Worm (Caenorhabditis elegans): ENCODE data around the gene srh-61.

DNA sequence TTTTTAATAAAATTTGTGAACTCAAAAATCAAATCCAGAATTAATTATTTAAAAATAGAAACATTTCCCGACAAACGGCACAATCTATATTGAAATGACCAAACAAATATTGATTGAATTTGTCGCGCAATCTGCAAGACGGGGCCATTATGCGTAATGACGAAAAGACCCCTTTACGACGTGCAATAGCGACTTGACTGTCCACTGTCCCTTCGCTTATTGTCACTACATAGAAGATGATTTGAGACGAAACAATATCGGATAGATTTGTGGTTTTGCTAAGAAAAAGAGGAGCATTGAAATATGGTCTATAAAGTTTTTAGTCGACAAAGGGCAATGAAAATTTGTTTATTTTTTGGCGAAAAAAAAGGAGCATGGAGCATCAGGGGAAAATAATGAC lies 34.7 kb upstream of the srh-61 start:
- TF ChIP-seq cog-1 (tag; optimal IDR thresholded peaks at IDR 0.05) (no peak), flt-1 (GFP tag; IDR thresholded peaks at IDR 0.05) (no peak), ref-1 (GFP tag; conservative IDR thresholded peaks at IDR 0.05) (no peak), med-1 (GFP tag; optimal IDR thresholded peaks at IDR 0.05; ENCODE audit: insufficient read depth) (no peak), tab-1 (GFP tag; IDR thresholded peaks at IDR 0.05) (no peak)
